Worm (Caenorhabditis elegans) whole organism, L4/young adult: ENCODE measurements around the gene ins-1.

ENCODE experiments used
- W03F9.2 ChIP-seq: fragments of 150-350 bp; optimal IDR thresholded peaks from 2 replicates; lab custom pipeline; 2014; ENCODE audit warnings: missing biosample characterization, missing genetic modification characterization
- dao-5 ChIP-seq: sonication (generic microtip); optimal IDR thresholded peaks from 2 replicates; lab custom pipeline; 2016; ENCODE audit warnings: missing genotype, missing genetic modification characterization, moderate library complexity, missing compliant biosample characterization
- him-1 ChIP-seq: sonication (generic microtip); optimal IDR thresholded peaks from 2 replicates; lab custom pipeline; 2016; ENCODE audit warnings: missing genotype, missing genetic modification reagents, missing genetic modification characterization, missing compliant biosample characterization

DNA sequence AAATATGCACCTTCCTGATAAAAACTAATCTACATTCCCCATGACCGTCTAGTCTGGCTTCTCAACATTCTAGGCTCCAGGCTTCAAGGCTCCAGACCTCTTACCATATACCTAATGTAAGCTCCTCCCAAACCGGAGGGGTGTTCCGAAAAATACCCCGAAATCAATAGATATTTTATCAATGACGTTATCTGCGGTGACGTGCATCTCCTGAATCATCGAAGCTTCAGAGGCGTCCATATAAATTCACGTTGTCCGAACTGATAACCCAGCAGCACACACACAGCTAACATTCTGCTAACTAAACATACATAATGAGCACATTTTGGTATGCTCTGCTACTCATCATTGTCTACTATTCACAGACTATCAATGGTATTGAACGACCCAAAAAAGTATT, 33.0 kb downstream of the ins-1 start, which contains the start of gene ugt-44:
- TF ChIP-seq W03F9.2 (no peak), him-1 (tag; lab: Kevin White, UChicago) (no peak), dao-5 (tag; lab: Kevin White, UChicago) (no peak)
